Worm (Caenorhabditis elegans): ENCODE results near the gene pals-40.

ce11 chrIII:1345694-1346093 lies 32.1 kb downstream of the pals-40 start, which contains the start of gene Y82E9BL.6:
- no peak for TF ChIP-seq nhr-41 (GFP tag; IDR thresholded peaks at IDR 0.05)
- no peak for TF ChIP-seq lin-13 (GFP tag; optimal IDR thresholded peaks at IDR 0.05)
- no peak for TF ChIP-seq nhr-11 (tag; optimal IDR thresholded peaks at IDR 0.05)
- no peak for TF ChIP-seq arid-1 (GFP tag; conservative IDR thresholded peaks at IDR 0.05)
- no peak for TF ChIP-seq ceh-82 (tag; optimal IDR thresholded peaks at IDR 0.05)
- no peak for TF ChIP-seq pqm-1 (tag; optimal IDR thresholded peaks at IDR 0.05)
- no peak for TF ChIP-seq hlh-30 (tag; optimal IDR thresholded peaks at IDR 0.05; ENCODE audit: insufficient read depth)
- no peak for TF ChIP-seq mep-1 (tag; optimal IDR thresholded peaks at IDR 0.05)
- TF ChIP-seq unc-62 (GFP tag; optimal IDR thresholded peaks at IDR 0.05 in 1 of 2) = no peak
- TF ChIP-seq unc-62 (tag; optimal IDR thresholded peaks at IDR 0.05) = no peak
- no peak for TF ChIP-seq aha-1 (tag)
- TF ChIP-seq mxl-3 (GFP tag; optimal IDR thresholded peaks at IDR 0.05) = no peak
- TF ChIP-seq ama-1 (optimal IDR thresholded peaks at IDR 0.05) = no peak
- no peak for TF ChIP-seq aly-2 (tag; optimal IDR thresholded peaks at IDR 0.05)

Measured in whole organism, L4 larva.